Worm (Caenorhabditis elegans): ENCODE data around the gene F18H3.4.

F18H3.4 gene

DNA sequence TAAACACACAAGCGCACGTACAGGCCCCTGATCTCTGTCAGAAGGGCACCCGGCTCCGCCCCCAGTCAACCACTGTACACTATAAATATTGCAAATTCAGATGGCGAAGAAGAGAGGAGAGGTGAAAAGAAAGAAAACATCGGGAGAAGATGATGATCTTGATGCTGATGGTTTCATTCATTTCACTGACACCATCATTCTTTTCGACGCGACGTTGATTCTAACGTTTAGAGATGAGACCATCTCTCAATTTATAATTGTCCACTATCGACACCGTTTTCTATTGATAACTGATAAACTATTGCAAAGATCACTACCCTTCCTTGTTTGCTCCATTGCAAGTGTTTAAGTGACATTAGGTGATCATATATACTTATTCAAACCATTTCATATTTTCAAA lies 12.4 kb downstream of the F18H3.4 start (continued):
- TF ChIP-seq madf-5 (GFP tag; IDR thresholded peaks at IDR 0.05): no peak
- TF ChIP-seq lin-38 (GFP tag; IDR thresholded peaks at IDR 0.05): no peak
- no peak for TF ChIP-seq ceh-20 (GFP tag; IDR thresholded peaks at IDR 0.05)
- no peak for TF ChIP-seq sdz-12 (GFP tag; optimal IDR thresholded peaks at IDR 0.05)
- TF ChIP-seq lin-15B (tag; optimal IDR thresholded peaks at IDR 0.05): no peak
- no peak for TF ChIP-seq pqm-1 (tag; optimal IDR thresholded peaks at IDR 0.05)
- no peak for TF ChIP-seq nhr-102 (tag; optimal IDR thresholded peaks at IDR 0.05)
- TF ChIP-seq spr-1 (tag; optimal IDR thresholded peaks at IDR 0.05): no peak
- peak in 1 of 2 experiments; percentile 37 for TF ChIP-seq hif-1 (tag; optimal IDR thresholded peaks at IDR 0.05)
- no peak for TF ChIP-seq nhr-10 (tag; optimal IDR thresholded peaks at IDR 0.05)
- TF ChIP-seq F44E2.7 (GFP tag; IDR thresholded peaks at IDR 0.05): no peak
- no peak for TF ChIP-seq ceh-32 (tag; optimal IDR thresholded peaks at IDR 0.05; ENCODE audit: poor library complexity)

DNA sequence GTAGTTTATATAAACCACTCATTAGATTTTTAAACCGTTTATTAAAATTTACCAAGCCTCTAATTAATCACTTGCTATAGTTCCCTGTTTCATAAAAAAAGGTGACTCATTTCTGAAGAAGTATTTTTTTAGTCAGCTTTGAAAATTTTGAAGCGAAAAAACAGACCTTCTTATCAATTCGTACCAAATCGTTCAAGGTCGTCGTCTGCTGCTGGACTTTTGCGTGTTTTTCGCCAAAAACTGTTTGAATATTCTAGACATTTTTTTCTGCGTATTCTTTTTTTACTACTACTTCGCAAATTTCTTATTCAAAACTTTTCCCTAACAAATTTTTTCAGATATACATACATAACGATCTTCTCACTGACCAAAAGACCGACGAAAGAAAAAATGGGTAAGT lies 13.3 kb downstream of the F18H3.4 start, which contains the start of gene cah-4:
TSS of gene cah-4 (plus strand) at position 339 of the 400 bp plus-strand sequence.
- TF ChIP-seq T26A8.4 (GFP tag; IDR thresholded peaks at IDR 0.05): no peak
- no peak for TF ChIP-seq nhr-11 (tag; optimal IDR thresholded peaks at IDR 0.05)
- no peak for TF ChIP-seq F44E2.7 (GFP tag; IDR thresholded peaks at IDR 0.05)
- no peak for TF ChIP-seq ceh-82 (tag; optimal IDR thresholded peaks at IDR 0.05)
- TF ChIP-seq ceh-62 (tag; optimal IDR thresholded peaks at IDR 0.05): no peak
- TF ChIP-seq zip-2 (tag; optimal IDR thresholded peaks at IDR 0.05): no peak
- peak; percentile 69 for TF ChIP-seq aha-1 (tag)
- no peak for TF ChIP-seq hmg-1.1 (GFP tag; IDR thresholded peaks at IDR 0.05)
- no peak for TF ChIP-seq tra-1 (GFP tag; IDR thresholded peaks at IDR 0.05)
- no peak for TF ChIP-seq F37D6.2 (tag; optimal IDR thresholded peaks at IDR 0.05)
- no peak for TF ChIP-seq nhr-10 (tag; optimal IDR thresholded peaks at IDR 0.05)
- peak; percentile 92 for TF ChIP-seq ama-1 (optimal IDR thresholded peaks at IDR 0.05)
- no peak for TF ChIP-seq Y105C5A.15 (GFP tag; IDR thresholded peaks at IDR 0.05)
- TF ChIP-seq ces-1 (GFP tag; optimal IDR thresholded peaks at IDR 0.05): no peak
- TF ChIP-seq daf-19 (GFP tag; conservative IDR thresholded peaks at IDR 0.05): no peak
- no peak for TF ChIP-seq ctbp-1 (GFP tag; IDR thresholded peaks at IDR 0.05)
- TF ChIP-seq nhr-77 (tag; optimal IDR thresholded peaks at IDR 0.05): no peak
- no peak for TF ChIP-seq mes-2 (tag; optimal IDR thresholded peaks at IDR 0.05; ENCODE audit: poor library complexity, severe bottlenecking)
- TF ChIP-seq ZK337.2 (GFP tag; IDR thresholded peaks at IDR 0.05): 0 out of 2 replicates have a peak, but pooled peaks have one; percentile 17
- no peak for TF ChIP-seq mdl-1 (tag; optimal IDR thresholded peaks at IDR 0.05)
- no peak for TF ChIP-seq dmd-6 (GFP tag; IDR thresholded peaks at IDR 0.05)
- no peak for TF ChIP-seq snpc-4 (tag; optimal IDR thresholded peaks at IDR 0.05)
- no peak for TF ChIP-seq set-16 (GFP tag; IDR thresholded peaks at IDR 0.05)

DNA sequence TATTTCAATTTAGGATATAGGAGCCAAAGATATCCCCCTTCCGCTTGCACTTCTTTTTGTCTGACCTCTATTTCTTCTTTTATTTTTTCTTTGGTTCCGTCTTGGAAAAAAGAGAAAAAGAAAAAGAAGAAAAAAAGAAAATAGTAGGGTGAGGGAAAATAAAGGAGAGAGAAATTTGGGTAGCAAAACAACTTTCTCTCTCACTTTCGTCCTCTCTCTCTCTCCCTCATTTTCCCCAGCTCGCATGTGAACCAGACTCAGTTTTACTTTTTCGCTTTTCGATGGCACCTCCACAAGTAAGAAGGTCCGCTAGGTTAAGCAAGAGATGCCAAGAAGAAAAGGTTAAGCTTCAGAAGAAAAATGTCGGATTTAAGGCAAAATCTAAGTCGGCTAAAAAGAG lies 13.9 kb downstream of the F18H3.4 start:
- TF ChIP-seq aha-1 (tag): peak; percentile 65
- TF ChIP-seq dmd-6 (GFP tag; IDR thresholded peaks at IDR 0.05): 0 out of 2 replicates have a peak, but pooled peaks have one; percentile 7
- TF ChIP-seq unc-62 (GFP tag; optimal IDR thresholded peaks at IDR 0.05 in 1 of 2): no peak
- no peak for TF ChIP-seq unc-62 (tag; optimal IDR thresholded peaks at IDR 0.05)
- TF ChIP-seq lsy-2 (tag; optimal IDR thresholded peaks at IDR 0.05): peak in 1 of 2 experiments; percentile 8
- TF ChIP-seq fkh-10 (GFP tag; optimal IDR thresholded peaks at IDR 0.05): peak; percentile 25
- TF ChIP-seq dmd-9 (GFP tag; IDR thresholded peaks at IDR 0.05): no peak
- TF ChIP-seq mep-1 (tag; optimal IDR thresholded peaks at IDR 0.05): peak; percentile 15
- TF ChIP-seq ama-1 (optimal IDR thresholded peaks at IDR 0.05): peak; percentile 83
